Worm (Caenorhabditis elegans): ENCODE measurements around the gene aexr-3.

- TF ChIP-seq fos-1 (tag; optimal IDR thresholded peaks at IDR 0.05) (no peak), Y55F3AM.14 (GFP tag; optimal IDR thresholded peaks at IDR 0.05) (no peak), ceh-82 (tag; optimal IDR thresholded peaks at IDR 0.05) (no peak), nhr-77 (tag; optimal IDR thresholded peaks at IDR 0.05) (no peak), mab-5 (tag; optimal IDR thresholded peaks at IDR 0.05) (no peak), F13H6.1 (tag; optimal IDR thresholded peaks at IDR 0.05) (no peak), ama-1 (optimal IDR thresholded peaks at IDR 0.05) (no peak), snpc-4 (tag; optimal IDR thresholded peaks at IDR 0.05) (no peak), unc-39 (tag; optimal IDR thresholded peaks at IDR 0.05) (no peak), nhr-12 (tag; optimal IDR thresholded peaks at IDR 0.05) (no peak), elt-3 (tag; optimal IDR thresholded peaks at IDR 0.05) (no peak), ZK546.5 (tag; optimal IDR thresholded peaks at IDR 0.05) (no peak), unc-62 (GFP tag; optimal IDR thresholded peaks at IDR 0.05) (no peak), skn-1 (tag; optimal IDR thresholded peaks at IDR 0.05) (no peak)
Measured at ce11 chrX:8926865-8927264, 34.1 kb downstream of the aexr-3 start.
